Fruit fly (Drosophila melanogaster) whole organism, adult: ENCODE data around the gene brk.

ENCODE experiments used
- CG11617 ChIP-seq: fragments of 200-800 bp; sonication (Bioruptor generic); optimal IDR thresholded peaks from 2 replicates; lab custom pipeline; 2017; ENCODE audit warnings: mild to moderate bottlenecking, missing biosample characterization, missing genetic modification reagents, missing genetic modification characterization
- CG12768 ChIP-seq: fragments of 200-800 bp; sonication (Bioruptor generic); optimal IDR thresholded peaks from 2 replicates; lab custom pipeline; 2017; ENCODE audit warnings: missing biosample characterization, missing genetic modification characterization, mild to moderate bottlenecking, moderate library complexity, missing genetic modification reagents
- CG14711 ChIP-seq: fragments of 200-800 bp; sonication (Bioruptor generic); optimal IDR thresholded peaks from 2 replicates; lab custom pipeline; 2018; ENCODE audit warnings: missing biosample characterization, mild to moderate bottlenecking, missing genetic modification characterization, moderate library complexity
- CG1620 ChIP-seq: fragments of 200-800 bp; sonication (Bioruptor generic); optimal IDR thresholded peaks from 2 replicates; lab custom pipeline; 2016; ENCODE audit warnings: missing biosample characterization, missing genetic modification characterization
- CG33017 ChIP-seq: fragments of 200-800 bp; sonication (Bioruptor generic); optimal IDR thresholded peaks from 2 replicates; lab custom pipeline; 2018; ENCODE audit warnings: missing biosample characterization, mild to moderate bottlenecking, missing genetic modification characterization, moderate library complexity
- CG5204 ChIP-seq: fragments of 200-800 bp; sonication (Bioruptor generic); optimal IDR thresholded peaks from 2 replicates; lab custom pipeline; 2016; ENCODE audit warnings: missing biosample characterization, missing genetic modification characterization
- CG7045 ChIP-seq: fragments of 200-800 bp; sonication (Bioruptor generic); optimal IDR thresholded peaks from 2 replicates; lab custom pipeline; 2017; ENCODE audit warnings: missing biosample characterization, mild to moderate bottlenecking, missing genetic modification characterization
- CG7101 ChIP-seq: fragments of 200-800 bp; sonication (Bioruptor generic); optimal IDR thresholded peaks from 2 replicates; lab custom pipeline; 2018; ENCODE audit warnings: missing biosample characterization, mild to moderate bottlenecking, missing genetic modification characterization, moderate library complexity
- Clk ChIP-seq: fragments of 200-800 bp; sonication (Bioruptor generic); optimal IDR thresholded peaks from 2 replicates; lab custom pipeline; 2017; ENCODE audit warnings: missing biosample characterization, missing genetic modification characterization
- Crg-1 ChIP-seq: fragments of 200-800 bp; sonication (Bioruptor generic); optimal IDR thresholded peaks from 2 replicates; lab custom pipeline; 2016; ENCODE audit warnings: missing biosample characterization, missing genetic modification characterization
- Hr96 ChIP-seq: fragments of 200-800 bp; sonication (Bioruptor generic); optimal IDR thresholded peaks from 2 replicates; lab custom pipeline; 2016; ENCODE audit warnings: missing biosample characterization, missing genetic modification characterization
- Mnt ChIP-seq: fragments of 200-800 bp; sonication (Bioruptor generic); optimal IDR thresholded peaks from 2 replicates; lab custom pipeline; 2016; ENCODE audit warnings: missing biosample characterization, mild to moderate bottlenecking, missing genetic modification characterization
- bab1 ChIP-seq: fragments of 200-800 bp; sonication (Bioruptor generic); optimal IDR thresholded peaks from 3 replicates; lab custom pipeline; 2019; ENCODE audit warnings: missing biosample characterization, mild to moderate bottlenecking, missing genetic modification characterization, moderate library complexity
- cic ChIP-seq: fragments of 200-800 bp; sonication (Bioruptor generic); optimal IDR thresholded peaks from 2 replicates; lab custom pipeline; 2017; ENCODE audit warnings: missing biosample characterization, mild to moderate bottlenecking, missing genetic modification characterization, moderate library complexity
- cnc ChIP-seq, 2 experiments: fragments of >200 bp; optimal IDR thresholded peaks; 2 replicates each; lab custom pipeline; 2017
- kay ChIP-seq: fragments of 200-800 bp; sonication (Bioruptor generic); peaks from one replicate; lab custom pipeline; 2016; ENCODE audit warnings: missing biosample characterization, missing genetic modification characterization, borderline replicate concordance
- ovo ChIP-seq: fragments of 200-800 bp; sonication (Bioruptor generic); optimal IDR thresholded peaks from 2 replicates; lab custom pipeline; 2016; ENCODE audit warnings: missing biosample characterization, missing genetic modification characterization
- pad ChIP-seq: fragments of 200-800 bp; sonication (Bioruptor generic); optimal IDR thresholded peaks from 3 replicates; lab custom pipeline; 2017; ENCODE audit warnings: missing biosample characterization, missing genetic modification characterization, mild to moderate bottlenecking, moderate library complexity, missing genetic modification reagents
- tj ChIP-seq: fragments of 200-800 bp; sonication (Bioruptor generic); optimal IDR thresholded peaks from 3 replicates; lab custom pipeline; 2017; ENCODE audit warnings: missing biosample characterization, mild to moderate bottlenecking, missing genetic modification characterization, moderate library complexity
- toe ChIP-seq: fragments of 200-800 bp; sonication (Bioruptor generic); optimal IDR thresholded peaks from 2 replicates; lab custom pipeline; 2016; ENCODE audit warnings: missing biosample characterization, missing genetic modification characterization

brk gene

DNA sequence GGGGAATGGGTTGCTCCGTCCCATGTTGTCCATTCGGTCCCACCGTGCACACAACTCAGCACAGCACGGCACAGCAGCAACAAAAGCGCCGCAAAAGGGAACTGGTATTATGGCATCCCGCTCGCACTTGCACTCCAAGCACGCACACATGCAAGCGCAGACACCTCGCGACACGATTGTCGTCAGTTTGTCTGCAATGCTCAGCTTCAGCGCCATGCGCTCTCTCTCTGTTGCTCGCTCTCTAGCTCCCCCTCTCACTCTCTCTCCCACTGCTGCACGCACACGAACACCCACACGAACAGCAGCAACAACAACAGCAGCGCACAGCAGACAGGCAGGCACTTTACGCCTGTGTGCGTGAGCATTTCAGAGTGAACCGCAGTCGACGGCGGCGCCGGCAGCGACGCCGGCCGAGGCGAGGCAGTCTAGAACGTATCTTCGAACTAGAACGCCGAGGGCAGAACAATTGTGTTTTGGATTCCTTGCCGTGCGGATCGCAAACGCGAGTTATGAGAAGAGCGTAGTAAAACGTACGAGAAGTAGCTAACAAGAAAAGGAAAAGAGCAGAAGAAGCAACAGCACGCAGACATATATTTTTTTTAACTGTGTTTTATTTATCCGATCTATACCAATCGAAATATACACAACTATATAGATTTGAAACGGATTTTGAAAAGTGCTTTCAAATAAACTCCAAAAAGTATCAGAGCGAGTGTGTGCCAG, at the start of gene brk:
Gene brk, plus strand, starts transcription at position 462 of the 723 bp plus-strand sequence.
- TF ChIP-seq CG12768 (GFP tag; lab: Kevin White, UChicago) (no peak), Clk (GFP tag; lab: Kevin White, UChicago) (peak; percentile 56), Crg-1 (no peak), pad (peak; percentile 24), CG14711 (tag; lab: Kevin White, UChicago) (no peak), Mnt (peak; percentile 73), CG7045 (GFP tag; lab: Kevin White, UChicago) (no peak), tj (GFP tag; lab: Kevin White, UChicago) (peak; percentile 81), ovo (no peak), CG7101 (tag; lab: Kevin White, UChicago) (no peak), cic (GFP tag; lab: Kevin White, UChicago) (peak; percentile 77), bab1 (GFP tag; lab: Kevin White, UChicago) (peak; percentile 71), CG33017 (tag; lab: Kevin White, UChicago) (no peak), CG11617 (GFP tag; lab: Kevin White, UChicago) (no peak), CG5204 (GFP tag; lab: Kevin White, UChicago) (no peak), toe (GFP tag; lab: Kevin White, UChicago) (no peak), CG1620 (GFP tag; lab: Kevin White, UChicago) (no peak), cnc (optimal IDR thresholded peaks at IDR 0.05; lab: Kevin White, UChicago) (no peak), kay (GFP tag; lab: Kevin White, UChicago) (no peak), Hr96 (GFP tag; lab: Kevin White, UChicago) (peak; percentile 28)

dm6 chrX:7266604-7267003, 41.1 kb upstream of the brk start, which contains the start of gene CG1958:
CG1958 (plus strand) TSS chrX:7266904.
- TF ChIP-seq CG14711 (tag; lab: Kevin White, UChicago) (no peak), cic (GFP tag; lab: Kevin White, UChicago) (no peak), Clk (GFP tag; lab: Kevin White, UChicago) (no peak), CG5204 (GFP tag; lab: Kevin White, UChicago) (no peak), kay (GFP tag; lab: Kevin White, UChicago) (no peak), CG1620 (GFP tag; lab: Kevin White, UChicago) (no peak), CG12768 (GFP tag; lab: Kevin White, UChicago) (no peak), bab1 (GFP tag; lab: Kevin White, UChicago) (no peak), CG11617 (GFP tag; lab: Kevin White, UChicago) (no peak), CG7045 (GFP tag; lab: Kevin White, UChicago) (no peak), ovo (no peak), Hr96 (GFP tag; lab: Kevin White, UChicago) (no peak), cnc (optimal IDR thresholded peaks at IDR 0.05; lab: Kevin White, UChicago) (no peak), tj (GFP tag; lab: Kevin White, UChicago) (no peak), pad (no peak), Crg-1 (no peak), toe (GFP tag; lab: Kevin White, UChicago) (no peak), Mnt (no peak), CG7101 (tag; lab: Kevin White, UChicago) (no peak)

dm6 chrX:7271376-7272015, 36.2 kb upstream of the brk start:
- TF ChIP-seq Crg-1, result no peak
- TF ChIP-seq Hr96 (GFP tag; lab: Kevin White, UChicago), result no peak
- TF ChIP-seq CG5204 (GFP tag; lab: Kevin White, UChicago), result no peak
- no peak for TF ChIP-seq cnc (optimal IDR thresholded peaks at IDR 0.05; lab: Kevin White, UChicago)
- no peak for TF ChIP-seq Mnt
- TF ChIP-seq bab1 (GFP tag; lab: Kevin White, UChicago), result no peak
- no peak for TF ChIP-seq CG1620 (GFP tag; lab: Kevin White, UChicago)
- TF ChIP-seq kay (GFP tag; lab: Kevin White, UChicago), result no peak
- TF ChIP-seq tj (GFP tag; lab: Kevin White, UChicago), result no peak
- TF ChIP-seq Clk (GFP tag; lab: Kevin White, UChicago), result no peak
- no peak for TF ChIP-seq CG14711 (tag; lab: Kevin White, UChicago)

DNA sequence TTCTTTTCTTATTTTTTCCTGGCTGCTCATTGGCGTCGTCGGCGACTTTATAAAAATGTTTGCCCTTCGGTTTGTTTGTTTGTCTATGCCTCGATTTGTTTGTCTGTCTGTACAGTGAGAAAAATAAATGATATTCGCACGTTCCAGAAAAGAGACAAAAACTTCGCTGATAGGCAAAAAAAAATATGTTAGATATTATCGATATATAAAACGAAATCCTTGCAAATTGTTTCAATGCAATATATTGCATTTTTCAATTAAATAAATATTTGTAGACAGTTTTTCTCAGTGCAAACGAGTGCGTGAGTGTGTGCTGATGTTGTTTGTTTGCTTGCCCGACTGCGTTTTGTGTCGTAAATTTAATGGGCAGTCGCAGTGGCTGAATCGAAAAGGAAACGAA, 30.7 kb upstream of the brk start:
- TF ChIP-seq cic (GFP tag; lab: Kevin White, UChicago) (no peak), Clk (GFP tag; lab: Kevin White, UChicago) (no peak), CG11617 (GFP tag; lab: Kevin White, UChicago) (no peak), CG1620 (GFP tag; lab: Kevin White, UChicago) (no peak)

DNA sequence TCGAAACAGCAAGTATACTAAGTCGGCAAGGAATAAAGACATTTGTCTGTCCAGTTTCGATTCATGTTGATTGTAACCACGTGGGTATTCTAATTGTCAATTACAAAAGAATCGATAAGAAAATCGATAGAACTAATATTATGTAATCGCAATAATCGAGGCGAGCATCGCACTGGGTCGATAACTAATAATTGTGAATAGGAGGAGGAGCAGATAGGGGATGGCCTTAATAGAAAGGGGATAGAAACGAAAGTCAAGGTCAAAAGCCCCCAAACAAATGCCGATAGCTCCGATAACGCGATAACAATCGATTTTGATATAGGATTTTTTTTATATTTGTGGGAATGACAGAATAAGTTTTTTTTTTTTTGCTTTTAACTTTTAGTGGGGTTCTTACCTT, 22.8 kb upstream of the brk start:
- TF ChIP-seq CG1620 (GFP tag; lab: Kevin White, UChicago), result no peak
- no peak for TF ChIP-seq Crg-1
- no peak for TF ChIP-seq toe (GFP tag; lab: Kevin White, UChicago)
- TF ChIP-seq ovo, result no peak
- TF ChIP-seq CG7045 (GFP tag; lab: Kevin White, UChicago), result no peak
- TF ChIP-seq cnc (optimal IDR thresholded peaks at IDR 0.05; lab: Kevin White, UChicago), result no peak
- TF ChIP-seq pad, result no peak
- no peak for TF ChIP-seq CG5204 (GFP tag; lab: Kevin White, UChicago)
- no peak for TF ChIP-seq cic (GFP tag; lab: Kevin White, UChicago)
- no peak for TF ChIP-seq Clk (GFP tag; lab: Kevin White, UChicago)
- no peak for TF ChIP-seq CG33017 (tag; lab: Kevin White, UChicago)
- no peak for TF ChIP-seq Hr96 (GFP tag; lab: Kevin White, UChicago)
- no peak for TF ChIP-seq CG7101 (tag; lab: Kevin White, UChicago)
- no peak for TF ChIP-seq bab1 (GFP tag; lab: Kevin White, UChicago)
- no peak for TF ChIP-seq tj (GFP tag; lab: Kevin White, UChicago)
- TF ChIP-seq kay (GFP tag; lab: Kevin White, UChicago), result no peak
- no peak for TF ChIP-seq CG14711 (tag; lab: Kevin White, UChicago)
- no peak for TF ChIP-seq Mnt
- no peak for TF ChIP-seq CG11617 (GFP tag; lab: Kevin White, UChicago)
